Worm (Caenorhabditis elegans) whole organism, L4 larva: ENCODE results near the gene irld-49.

Experiments
- T20F7.1 ChIP-seq: fragments of 200-800 bp; sonication (Bioruptor generic); optimal IDR thresholded peaks from 2 replicates; lab custom pipeline; 2018; ENCODE audit warnings: mild to moderate bottlenecking, missing genetic modification characterization, missing compliant biosample characterization
- Y75B8A.6 ChIP-seq: fragments of 200-800 bp; sonication (Bioruptor generic); IDR thresholded peaks from 2 replicates; pipeline ENCODE4 v1.3.6; 2022; ENCODE audit warnings: missing genetic modification reagents, missing genetic modification characterization, missing compliant biosample characterization
- cey-2 ChIP-seq: sonication (generic microtip); optimal IDR thresholded peaks from 3 replicates; lab custom pipeline; 2017; ENCODE audit warnings: missing genetic modification characterization, mild to moderate bottlenecking, missing compliant biosample characterization, antibody characterized with exemption, borderline replicate concordance; ENCODE audit not compliant: insufficient read depth
- lim-7 ChIP-seq: fragments of 200-800 bp; sonication (Bioruptor generic); IDR thresholded peaks from 2 replicates; pipeline ENCODE4 v1.3.6; 2022; ENCODE audit warnings: missing genetic modification characterization, missing compliant biosample characterization
- nhr-25 ChIP-seq: sonication (generic microtip); optimal IDR thresholded peaks from 2 replicates; lab custom pipeline; 2017; ENCODE audit warnings: missing genetic modification characterization, mild to moderate bottlenecking, missing compliant biosample characterization, antibody characterized with exemption, moderate library complexity, borderline replicate concordance; ENCODE audit not compliant: insufficient read depth
- php-3 ChIP-seq: fragments of 200-800 bp; sonication (Bioruptor generic); IDR thresholded peaks from 2 replicates; pipeline ENCODE4 v1.3.6; 2022; ENCODE audit warnings: missing genetic modification reagents, missing genetic modification characterization, missing compliant biosample characterization
- pqm-1 ChIP-seq: sonication (generic microtip); optimal IDR thresholded peaks from 2 replicates; lab custom pipeline; 2017; ENCODE audit warnings: missing biosample characterization, missing genetic modification characterization
- unc-39 ChIP-seq: sonication (generic microtip); optimal IDR thresholded peaks from 2 replicates; lab custom pipeline; 2017; ENCODE audit warnings: missing biosample characterization, missing genetic modification characterization
- unc-62 ChIP-seq, 3 experiments: fragments of 150-350 bp in 1 of 3; sonication (generic microtip); optimal IDR thresholded peaks in 2 of 3; peaks in 1 of 3; 1 replicate in 1 of 3; 2 replicates in 2 of 3; lab custom pipeline; 2014 to 2017; ENCODE audit warnings: missing biosample characterization in 3 of 3, missing genetic modification characterization in 3 of 3, missing genetic modification reagents in 3 of 3, missing genotype in 1 of 3
- zip-11 ChIP-seq: fragments of 200-800 bp; sonication (Bioruptor generic); IDR thresholded peaks from 2 replicates; pipeline ENCODE4 v1.3.6; 2022; ENCODE audit warnings: missing genetic modification characterization, missing compliant biosample characterization

- peak in 1 of 2 experiments; percentile 22 for TF ChIP-seq unc-62 (GFP tag; optimal IDR thresholded peaks at IDR 0.05 in 1 of 2; lab: Kevin White, UChicago)
- TF ChIP-seq unc-62 (tag; optimal IDR thresholded peaks at IDR 0.05; lab: Kevin White, UChicago): no peak
- no peak for TF ChIP-seq unc-39 (tag; lab: Kevin White, UChicago)
- no peak for TF ChIP-seq Y75B8A.6
- no peak for TF ChIP-seq php-3 (GFP tag; lab: Robert Waterston, UW)
- no peak for TF ChIP-seq pqm-1 (tag; lab: Kevin White, UChicago)
- no peak for TF ChIP-seq T20F7.1 (GFP tag; lab: Kevin White, UChicago)
- TF ChIP-seq lim-7 (GFP tag; lab: Robert Waterston, UW): no peak
- TF ChIP-seq cey-2 (tag; lab: Kevin White, UChicago): no peak
- no peak for TF ChIP-seq zip-11 (GFP tag; lab: Robert Waterston, UW)
- no peak for TF ChIP-seq nhr-25 (tag; lab: Kevin White, UChicago)
Measured at ce11 chrII:2927533-2927932, 16.4 kb upstream of the irld-49 start, which contains the start of the genes ZK355.3 and ZK355.8.
